Worm (Caenorhabditis elegans) whole organism, L3 larva: ENCODE results near the gene Y43F8B.24.

ENCODE experiments used
- aly-2 ChIP-seq: fragments of 150-350 bp; optimal IDR thresholded peaks from 2 replicates; lab custom pipeline; 2014; ENCODE audit warnings: missing biosample characterization, missing genetic modification characterization
- ceh-82 ChIP-seq: fragments of 150-350 bp; optimal IDR thresholded peaks from 2 replicates; lab custom pipeline; 2014; ENCODE audit warnings: missing biosample characterization, missing genetic modification characterization
- egl-27 ChIP-seq: sonication (generic microtip); optimal IDR thresholded peaks from 4 replicates; lab custom pipeline; 2017; ENCODE audit warnings: missing biosample characterization, missing genetic modification reagents, missing genetic modification characterization
- elt-2 ChIP-seq: sonication (generic microtip); optimal IDR thresholded peaks from 2 replicates; lab custom pipeline; 2016; ENCODE audit warnings: missing genetic modification reagents, mild to moderate bottlenecking, missing genetic modification characterization, missing compliant biosample characterization
- fkh-10 ChIP-seq: sonication (generic microtip); optimal IDR thresholded peaks from 2 replicates; lab custom pipeline; 2017; ENCODE audit warnings: missing biosample characterization, missing genetic modification reagents, missing genetic modification characterization
- nfya-1 ChIP-seq: sonication (generic microtip); optimal IDR thresholded peaks from 2 replicates; lab custom pipeline; 2017; ENCODE audit warnings: missing genetic modification characterization, mild to moderate bottlenecking, missing compliant biosample characterization, antibody characterized with exemption, moderate library complexity; ENCODE audit not compliant: insufficient read depth
- nhr-76 ChIP-seq: fragments of 150-350 bp; sonication (generic microtip); optimal IDR thresholded peaks from 5 replicates; lab custom pipeline; 2014; ENCODE audit warnings: missing biosample characterization, missing genetic modification characterization
- skn-1 ChIP-seq: fragments of 150-350 bp; optimal IDR thresholded peaks from 2 replicates; lab custom pipeline; 2014; ENCODE audit warnings: missing biosample characterization, missing genetic modification characterization
- snpc-4 ChIP-seq: fragments of 150-350 bp; optimal IDR thresholded peaks from 2 replicates; lab custom pipeline; 2014; ENCODE audit warnings: missing biosample characterization, missing genetic modification characterization
- tbx-2 ChIP-seq: sonication (generic microtip); optimal IDR thresholded peaks from 2 replicates; lab custom pipeline; 2016; ENCODE audit warnings: mild to moderate bottlenecking, missing genetic modification characterization, missing compliant biosample characterization
- unc-39 ChIP-seq: sonication (generic microtip); optimal IDR thresholded peaks from 4 replicates; lab custom pipeline; 2017; ENCODE audit warnings: missing biosample characterization, missing genetic modification characterization
- unc-62 ChIP-seq: fragments of 150-350 bp; sonication (generic microtip); optimal IDR thresholded peaks from 4 replicates; lab custom pipeline; 2014; ENCODE audit warnings: missing biosample characterization, missing genetic modification reagents, missing genetic modification characterization
- ztf-4 ChIP-seq: fragments of 150-350 bp; optimal IDR thresholded peaks from 2 replicates; lab custom pipeline; 2014; ENCODE audit warnings: missing biosample characterization, missing genetic modification characterization

ce11 chrV:19462020-19462419, 4.8 kb downstream of the Y43F8B.24 start, which contains the start of gene Y43F8B.15:
- TF ChIP-seq egl-27 (tag; lab: Kevin White, UChicago) (no peak), nfya-1 (tag; lab: Kevin White, UChicago) (no peak), snpc-4 (tag; lab: Kevin White, UChicago) (no peak), unc-39 (tag; lab: Kevin White, UChicago) (no peak), tbx-2 (tag; lab: Kevin White, UChicago) (no peak), ceh-82 (tag; lab: Kevin White, UChicago) (no peak), ztf-4 (no peak), nhr-76 (tag; lab: Kevin White, UChicago) (no peak), unc-62 (GFP tag; lab: Kevin White, UChicago) (no peak), fkh-10 (GFP tag; lab: Kevin White, UChicago) (no peak), elt-2 (tag; lab: Kevin White, UChicago) (no peak), skn-1 (tag; lab: Kevin White, UChicago) (no peak), aly-2 (tag; lab: Kevin White, UChicago) (no peak)
